Fruit fly (Drosophila melanogaster) whole organism, pupa: ENCODE measurements around the gene CG33341.

Source experiments
- CG12605 ChIP-seq: fragments of 200-800 bp; sonication (Bioruptor generic); IDR thresholded peaks from 2 replicates; pipeline ENCODE4 v1.3.6; 2022; ENCODE audit warnings: missing biosample characterization, missing genetic modification characterization
- CG14655 ChIP-seq: fragments of 200-800 bp; sonication (Bioruptor generic); optimal IDR thresholded peaks from 3 replicates; lab custom pipeline; 2017; ENCODE audit warnings: mild to moderate bottlenecking, missing biosample characterization, missing genetic modification reagents, missing genetic modification characterization
- CG32121 ChIP-seq: fragments of 200-800 bp; sonication (Bioruptor generic); IDR thresholded peaks from 2 replicates; pipeline ENCODE4 v1.3.6; 2022; ENCODE audit warnings: missing biosample characterization, missing genetic modification characterization
- CG8159 ChIP-seq: fragments of 200-800 bp; sonication (Bioruptor generic); optimal IDR thresholded peaks from 3 replicates; lab custom pipeline; 2018; ENCODE audit warnings: missing biosample characterization, mild to moderate bottlenecking, missing genetic modification characterization, moderate library complexity
- D1 ChIP-seq: fragments of 200-800 bp; sonication (Bioruptor generic); optimal IDR thresholded peaks from 2 replicates; lab custom pipeline; 2018; ENCODE audit warnings: missing biosample characterization, mild to moderate bottlenecking, missing genetic modification characterization, moderate library complexity
- Pif1A ChIP-seq: fragments of 200-800 bp; sonication (Bioruptor generic); optimal IDR thresholded peaks from 3 replicates; lab custom pipeline; 2016; ENCODE audit warnings: missing biosample characterization, missing genetic modification characterization
- rn ChIP-seq: fragments of 200-800 bp; sonication (Bioruptor generic); IDR thresholded peaks from 2 replicates; pipeline ENCODE4 v1.3.6; 2022; ENCODE audit warnings: missing biosample characterization, missing genetic modification characterization

dm6 chr3R:24386434-24386833, 18.3 kb downstream of the CG33341 start:
- no peak for TF ChIP-seq CG32121 (GFP tag; lab: Robert Waterston, UW)
- no peak for TF ChIP-seq CG12605 (GFP tag; lab: Robert Waterston, UW)
- TF ChIP-seq CG14655, result no peak
- TF ChIP-seq D1 (tag; lab: Kevin White, UChicago), result no peak
- no peak for TF ChIP-seq Pif1A
- TF ChIP-seq CG8159 (tag; lab: Kevin White, UChicago), result no peak
- no peak for TF ChIP-seq rn (GFP tag; lab: Robert Waterston, UW)
